Worm (Caenorhabditis elegans) whole organism, L4 larva: Measurements from ENCODE around the gene C29F4.3.

ENCODE experiments used
- F37D6.2 ChIP-seq: sonication (generic microtip); optimal IDR thresholded peaks from 2 replicates; lab custom pipeline; 2016; ENCODE audit warnings: mild to moderate bottlenecking, missing genetic modification characterization, missing compliant biosample characterization
- F49E8.2 ChIP-seq: sonication (generic microtip); optimal IDR thresholded peaks from 2 replicates; lab custom pipeline; 2016; ENCODE audit warnings: missing compliant biosample characterization, mild to moderate bottlenecking, missing genetic modification characterization, borderline replicate concordance
- ces-1 ChIP-seq: fragments of 150-350 bp; sonication (generic microtip); optimal IDR thresholded peaks from 4 replicates; lab custom pipeline; 2014; ENCODE audit warnings: missing biosample characterization, missing genetic modification reagents, missing genetic modification characterization
- unc-62 ChIP-seq, 3 experiments: fragments of 150-350 bp in 1 of 3; sonication (generic microtip); optimal IDR thresholded peaks in 2 of 3; peaks in 1 of 3; 1 replicate in 1 of 3; 2 replicates in 2 of 3; lab custom pipeline; 2014 to 2017; ENCODE audit warnings: missing biosample characterization in 3 of 3, missing genetic modification characterization in 3 of 3, missing genetic modification reagents in 3 of 3, missing genotype in 1 of 3

ce11 chrIV:11189411-11189810 is 34.4 kb downstream of the C29F4.3 start, which contains the start of gene fbxb-79:
- no peak for TF ChIP-seq unc-62 (GFP tag; optimal IDR thresholded peaks at IDR 0.05 in 1 of 2; lab: Kevin White, UChicago)
- TF ChIP-seq unc-62 (tag; optimal IDR thresholded peaks at IDR 0.05; lab: Kevin White, UChicago) = no peak
- no peak for TF ChIP-seq F37D6.2
- no peak for TF ChIP-seq ces-1
- no peak for TF ChIP-seq F49E8.2
